Worm (Caenorhabditis elegans): ENCODE measurements around the gene F41C3.1.
A peak's percentile ranks its signal among the peaks of the same experiment; 100 is the strongest.

Gene F41C3.1

DNA sequence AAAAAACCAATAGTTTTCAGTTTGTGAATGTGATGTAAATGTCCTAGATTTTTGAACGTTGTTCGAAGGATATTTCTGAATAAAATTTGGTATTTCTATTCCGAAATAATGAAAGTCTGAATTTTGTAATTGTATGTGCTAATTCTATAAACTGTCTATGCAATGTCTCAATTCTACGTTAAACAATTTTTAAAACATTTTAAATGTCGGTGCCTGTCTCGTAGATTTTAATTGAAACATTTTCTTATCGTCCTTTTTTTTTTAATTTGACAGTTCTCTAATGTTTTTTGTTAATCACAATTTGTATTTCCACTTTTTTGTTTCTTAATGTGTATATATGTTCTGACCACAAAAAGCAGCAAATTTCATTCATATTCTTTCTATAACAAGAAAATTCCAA is 22.4 kb upstream of the F41C3.1 start, which contains the start of gene F41C3.7:
Gene F41C3.7 (plus strand): TSS at position 301 of the 400 bp plus-strand sequence.
- TF ChIP-seq ztf-29 (GFP tag; IDR thresholded peaks at IDR 0.05) (no peak), klf-2 (GFP tag; conservative IDR thresholded peaks at IDR 0.05) (no peak), tab-1 (GFP tag; IDR thresholded peaks at IDR 0.05) (no peak), ref-1 (GFP tag; conservative IDR thresholded peaks at IDR 0.05) (no peak), flt-1 (GFP tag; IDR thresholded peaks at IDR 0.05) (no peak), T22C8.4 (GFP tag; IDR thresholded peaks at IDR 0.05) (no peak), med-1 (GFP tag; optimal IDR thresholded peaks at IDR 0.05; ENCODE audit: insufficient read depth) (no peak), cog-1 (tag; optimal IDR thresholded peaks at IDR 0.05) (no peak), ztf-23 (GFP tag; IDR thresholded peaks at IDR 0.05) (no peak)

DNA sequence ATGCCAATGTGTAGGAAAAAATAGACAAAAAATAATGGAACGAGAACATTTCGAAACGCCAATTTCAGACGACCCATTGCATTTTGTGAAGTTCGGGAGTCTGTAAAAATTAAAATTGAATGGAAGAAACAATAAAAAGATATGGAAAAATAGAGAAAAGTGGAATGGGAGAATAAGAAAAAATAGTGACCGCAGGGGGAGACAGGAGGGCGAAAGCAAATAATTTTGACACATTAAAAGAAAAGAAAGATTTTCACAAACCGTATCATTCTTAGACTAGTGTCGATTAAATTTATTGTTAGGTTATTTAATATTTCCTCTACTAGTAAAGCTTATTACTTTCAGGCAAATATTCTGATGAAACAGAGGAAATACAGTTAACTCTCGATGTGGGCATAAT is 18.3 kb upstream of the F41C3.1 start, which contains the start of gene F41C3.11:
Gene F41C3.11 (minus strand): TSS at position 101 of the 400 bp plus-strand sequence.
- TF ChIP-seq klf-2 (GFP tag; conservative IDR thresholded peaks at IDR 0.05) (no peak), cog-1 (tag; optimal IDR thresholded peaks at IDR 0.05) (no peak), med-1 (GFP tag; optimal IDR thresholded peaks at IDR 0.05; ENCODE audit: insufficient read depth) (no peak), tab-1 (GFP tag; IDR thresholded peaks at IDR 0.05) (no peak), ztf-23 (GFP tag; IDR thresholded peaks at IDR 0.05) (no peak), ref-1 (GFP tag; conservative IDR thresholded peaks at IDR 0.05) (no peak), T22C8.4 (GFP tag; IDR thresholded peaks at IDR 0.05) (no peak), flt-1 (GFP tag; IDR thresholded peaks at IDR 0.05) (no peak), ztf-29 (GFP tag; IDR thresholded peaks at IDR 0.05) (no peak)

DNA sequence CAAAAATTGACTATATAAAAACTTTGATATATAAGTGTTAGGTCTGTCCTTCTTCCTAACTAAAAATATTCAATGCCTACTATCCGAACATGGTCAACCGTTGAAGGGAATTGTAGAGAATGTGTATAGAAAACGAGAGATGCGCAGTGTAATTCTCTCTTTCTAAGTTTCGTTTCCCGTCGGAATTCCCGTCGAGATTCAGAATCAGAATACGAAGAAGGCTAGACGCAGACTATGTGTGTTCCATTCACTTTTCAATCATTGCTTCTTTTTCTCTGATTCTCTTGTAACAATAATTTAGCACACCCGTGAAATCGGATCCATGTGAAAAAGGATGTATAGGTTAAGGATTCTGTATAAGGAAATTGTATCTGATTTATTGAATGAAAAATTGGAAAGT is 17.6 kb upstream of the F41C3.1 start:
- TF ChIP-seq klf-2 (GFP tag; conservative IDR thresholded peaks at IDR 0.05): no peak
- no peak for TF ChIP-seq flt-1 (GFP tag; IDR thresholded peaks at IDR 0.05)
- TF ChIP-seq ztf-23 (GFP tag; IDR thresholded peaks at IDR 0.05): no peak
- no peak for TF ChIP-seq cog-1 (tag; optimal IDR thresholded peaks at IDR 0.05)
- no peak for TF ChIP-seq T22C8.4 (GFP tag; IDR thresholded peaks at IDR 0.05)
- TF ChIP-seq ref-1 (GFP tag; conservative IDR thresholded peaks at IDR 0.05): no peak
- no peak for TF ChIP-seq tab-1 (GFP tag; IDR thresholded peaks at IDR 0.05)
- no peak for TF ChIP-seq ztf-29 (GFP tag; IDR thresholded peaks at IDR 0.05)
- no peak for TF ChIP-seq med-1 (GFP tag; optimal IDR thresholded peaks at IDR 0.05; ENCODE audit: insufficient read depth)

ce11 chrII:4736585-4736984 is 15.5 kb upstream of the F41C3.1 start:
- TF ChIP-seq tab-1 (GFP tag; IDR thresholded peaks at IDR 0.05) (no peak), klf-2 (GFP tag; conservative IDR thresholded peaks at IDR 0.05) (no peak), med-1 (GFP tag; optimal IDR thresholded peaks at IDR 0.05; ENCODE audit: insufficient read depth) (no peak), ztf-29 (GFP tag; IDR thresholded peaks at IDR 0.05) (no peak), T22C8.4 (GFP tag; IDR thresholded peaks at IDR 0.05) (no peak), ref-1 (GFP tag; conservative IDR thresholded peaks at IDR 0.05) (no peak)

DNA sequence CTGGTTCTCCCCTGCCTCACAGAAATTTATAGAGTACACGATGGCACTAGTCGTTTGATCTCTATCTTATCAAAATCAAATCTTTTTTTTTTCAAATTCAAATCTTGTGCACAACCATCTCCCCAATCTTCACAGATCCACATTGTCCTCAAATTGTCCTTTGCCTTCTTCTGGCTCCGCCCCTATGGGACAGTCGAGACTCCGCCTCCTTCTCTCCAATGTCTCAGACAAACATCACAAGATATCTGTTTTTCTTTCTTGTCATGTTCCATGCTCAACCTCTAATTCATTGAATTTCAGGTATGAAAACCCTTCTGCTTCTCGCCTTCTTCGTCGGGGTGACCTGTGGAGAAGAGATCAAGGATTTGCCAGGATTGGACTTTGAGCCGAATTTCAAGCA is 14.8 kb upstream of the F41C3.1 start, which contains the start of gene ctsa-1.1:
Gene ctsa-1.1 (plus strand): TSS at position 301 of the 400 bp plus-strand sequence.
- TF ChIP-seq flt-1 (GFP tag; IDR thresholded peaks at IDR 0.05): no peak
- TF ChIP-seq T22C8.4 (GFP tag; IDR thresholded peaks at IDR 0.05): no peak
- TF ChIP-seq cog-1 (tag; optimal IDR thresholded peaks at IDR 0.05): no peak
- no peak for TF ChIP-seq ztf-23 (GFP tag; IDR thresholded peaks at IDR 0.05)
- no peak for TF ChIP-seq klf-2 (GFP tag; conservative IDR thresholded peaks at IDR 0.05)
- TF ChIP-seq med-1 (GFP tag; optimal IDR thresholded peaks at IDR 0.05; ENCODE audit: insufficient read depth): no peak
- no peak for TF ChIP-seq ztf-29 (GFP tag; IDR thresholded peaks at IDR 0.05)
- no peak for TF ChIP-seq ref-1 (GFP tag; conservative IDR thresholded peaks at IDR 0.05)
- TF ChIP-seq tab-1 (GFP tag; IDR thresholded peaks at IDR 0.05): no peak

DNA sequence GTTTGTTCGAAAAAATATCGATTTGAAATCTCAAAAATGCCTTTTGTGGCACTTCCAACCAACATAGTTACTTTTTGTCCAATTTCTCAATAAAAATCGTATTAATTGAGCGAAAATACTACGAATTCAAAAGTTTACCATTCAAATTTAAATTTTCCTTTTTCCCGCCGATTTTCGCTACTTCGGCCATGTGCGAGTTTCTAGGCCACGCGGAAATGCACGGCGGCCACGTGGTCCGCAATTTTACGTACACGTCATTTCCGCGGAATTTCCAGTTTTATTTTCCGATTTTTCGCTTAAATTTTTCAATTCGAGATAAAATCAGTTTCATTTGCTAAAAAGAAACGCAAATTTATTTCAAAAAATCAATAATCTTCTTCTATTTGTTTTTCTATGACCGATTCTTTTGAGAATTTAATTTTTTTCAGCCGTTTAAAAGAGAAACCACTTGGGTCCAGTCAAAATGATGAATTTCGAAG is 12.1 kb upstream of the F41C3.1 start, which contains the start of gene eas-1:
Gene eas-1 (plus strand): TSS at position 429 of the 479 bp plus-strand sequence.
- TF ChIP-seq flt-1 (GFP tag; IDR thresholded peaks at IDR 0.05): peak; percentile 68
- TF ChIP-seq ztf-29 (GFP tag; IDR thresholded peaks at IDR 0.05): no peak
- no peak for TF ChIP-seq ztf-23 (GFP tag; IDR thresholded peaks at IDR 0.05)
- TF ChIP-seq tab-1 (GFP tag; IDR thresholded peaks at IDR 0.05): peak; percentile 21; the same call in 1 of the 2 replicates
- TF ChIP-seq T22C8.4 (GFP tag; IDR thresholded peaks at IDR 0.05): no peak
- TF ChIP-seq klf-2 (GFP tag; conservative IDR thresholded peaks at IDR 0.05): peak; percentile 62; the same call in 1 of the 2 replicates

DNA sequence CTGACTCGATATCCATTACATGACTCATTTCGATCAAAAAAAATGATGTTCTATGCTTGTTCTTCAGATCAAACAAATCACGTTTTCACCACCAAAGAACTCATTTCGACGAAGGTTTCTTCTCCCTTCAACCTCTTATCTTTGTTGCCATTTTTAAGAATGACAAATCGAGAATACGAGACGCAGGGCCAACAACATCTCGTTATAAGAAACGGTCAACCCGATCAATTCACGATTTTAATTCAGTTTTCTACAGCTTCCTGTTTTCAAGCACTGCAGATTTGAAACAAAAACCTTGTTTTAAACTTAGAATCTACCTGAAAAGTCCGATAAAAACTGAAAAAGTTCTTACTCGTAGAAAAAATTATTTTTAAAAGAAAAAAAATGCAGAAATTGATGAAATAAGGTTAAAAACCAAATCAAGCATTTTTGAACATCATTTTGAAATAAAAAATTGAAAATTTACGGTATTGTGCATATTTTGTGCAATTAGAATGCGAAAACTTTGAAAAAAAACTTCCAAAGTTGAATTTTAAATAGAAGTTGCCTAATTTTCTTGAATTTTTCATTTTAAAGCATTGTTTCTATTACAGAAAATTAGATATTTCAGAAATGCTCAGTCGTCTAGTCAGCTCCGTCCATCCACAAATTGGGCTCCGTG is 10.4 kb upstream of the F41C3.1 start, which contains the start of gene acs-11:
Gene acs-11 (plus strand): TSS at position 611 of the 661 bp plus-strand sequence.
- no peak for TF ChIP-seq T22C8.4 (GFP tag; IDR thresholded peaks at IDR 0.05)
- TF ChIP-seq ztf-23 (GFP tag; IDR thresholded peaks at IDR 0.05): no peak
- no peak for TF ChIP-seq flt-1 (GFP tag; IDR thresholded peaks at IDR 0.05)
- no peak for TF ChIP-seq cog-1 (tag; optimal IDR thresholded peaks at IDR 0.05)
- no peak for TF ChIP-seq ref-1 (GFP tag; conservative IDR thresholded peaks at IDR 0.05)
- no peak for TF ChIP-seq ztf-29 (GFP tag; IDR thresholded peaks at IDR 0.05)
- no peak for TF ChIP-seq tab-1 (GFP tag; IDR thresholded peaks at IDR 0.05)

DNA sequence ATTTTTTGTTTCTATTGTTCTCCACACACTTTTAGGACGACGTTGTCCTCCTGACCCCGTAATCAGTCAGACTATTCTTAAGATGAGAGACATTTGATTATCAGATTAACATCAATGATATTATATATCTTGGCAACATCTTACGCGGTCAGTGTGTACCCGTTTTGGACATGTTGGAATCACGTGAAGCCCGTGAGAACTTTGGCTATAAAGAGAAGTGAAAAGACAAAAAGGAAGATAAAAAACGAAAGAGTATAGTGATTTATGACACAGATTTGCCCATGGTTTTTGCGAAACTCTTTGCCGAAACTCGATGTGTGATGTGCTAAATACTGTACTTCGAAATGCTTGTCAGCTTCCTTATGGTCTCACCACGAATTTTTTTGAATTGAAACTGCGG is 6.8 kb upstream of the F41C3.1 start:
- TF ChIP-seq T22C8.4 (GFP tag; IDR thresholded peaks at IDR 0.05) (no peak), med-1 (GFP tag; optimal IDR thresholded peaks at IDR 0.05; ENCODE audit: insufficient read depth) (no peak), ztf-23 (GFP tag; IDR thresholded peaks at IDR 0.05) (no peak), flt-1 (GFP tag; IDR thresholded peaks at IDR 0.05) (no peak), tab-1 (GFP tag; IDR thresholded peaks at IDR 0.05) (no peak), cog-1 (tag; optimal IDR thresholded peaks at IDR 0.05) (no peak), ztf-29 (GFP tag; IDR thresholded peaks at IDR 0.05) (no peak), ref-1 (GFP tag; conservative IDR thresholded peaks at IDR 0.05) (no peak), klf-2 (GFP tag; conservative IDR thresholded peaks at IDR 0.05) (no peak)

DNA sequence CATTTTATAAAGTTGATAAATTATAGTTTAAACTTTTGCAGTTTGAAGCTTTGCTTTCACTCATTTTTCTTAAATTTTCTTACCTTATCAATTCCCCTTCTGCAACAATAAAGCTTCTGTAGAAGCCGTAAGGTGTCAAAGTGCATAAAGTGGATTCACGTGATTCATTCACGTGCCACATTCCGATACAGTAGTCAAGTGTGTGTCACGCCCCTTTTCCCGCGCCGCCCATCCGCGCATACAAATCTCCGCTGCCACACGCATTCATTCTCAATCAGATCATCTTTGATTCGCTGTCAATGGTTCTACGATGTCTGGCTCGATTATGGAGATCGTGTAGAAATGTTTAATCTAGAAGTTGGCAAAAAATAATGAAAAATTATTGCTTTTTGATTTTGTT is 5.0 kb upstream of the F41C3.1 start:
- TF ChIP-seq ztf-23 (GFP tag; IDR thresholded peaks at IDR 0.05) (no peak), tab-1 (GFP tag; IDR thresholded peaks at IDR 0.05) (no peak), flt-1 (GFP tag; IDR thresholded peaks at IDR 0.05) (no peak), med-1 (GFP tag; optimal IDR thresholded peaks at IDR 0.05; ENCODE audit: insufficient read depth) (no peak)
